Fruit fly (Drosophila melanogaster) whole organism, embryonic: ENCODE results near the gene eloF.

ENCODE experiments used
- Ada2b ChIP-seq: fragments of 200-800 bp; sonication (Bioruptor generic); IDR thresholded peaks from 2 replicates; pipeline ENCODE4 v1.3.6; 2022; ENCODE audit warnings: missing biosample characterization, missing genetic modification characterization
- B-H1 ChIP-seq: fragments of 200-800 bp; sonication (Bioruptor generic); IDR thresholded peaks from 3 replicates; pipeline ENCODE4 v1.3.6; 2022; ENCODE audit warnings: missing biosample characterization, missing genetic modification characterization
- Blimp-1 ChIP-seq: fragments of 200-800 bp; sonication (Bioruptor generic); optimal IDR thresholded peaks from 3 replicates; lab custom pipeline; 2018; ENCODE audit warnings: missing biosample characterization, missing genetic modification characterization, mild to moderate bottlenecking, moderate library complexity, missing genetic modification reagents
- CG10147 ChIP-seq: fragments of 200-800 bp; sonication (Bioruptor generic); optimal IDR thresholded peaks from 2 replicates; lab custom pipeline; 2019; ENCODE audit warnings: missing biosample characterization, mild to moderate bottlenecking, missing genetic modification characterization, moderate library complexity
- CG12104 ChIP-seq: fragments of 200-800 bp; sonication (Bioruptor generic); optimal IDR thresholded peaks from 3 replicates; lab custom pipeline; 2016; ENCODE audit warnings: missing biosample characterization, missing genetic modification characterization
- CG14014 ChIP-seq: fragments of 200-800 bp; sonication (Bioruptor generic); IDR thresholded peaks from 2 replicates; pipeline ENCODE4 v1.3.6; 2022; ENCODE audit warnings: missing biosample characterization, missing genetic modification characterization
- CG14667 ChIP-seq: fragments of 200-800 bp; sonication (Bioruptor generic); IDR thresholded peaks from 2 replicates; pipeline ENCODE4 v1.3.6; 2022; ENCODE audit warnings: missing biosample characterization, missing genetic modification characterization
- CG15514 ChIP-seq: fragments of 200-800 bp; sonication (Bioruptor generic); optimal IDR thresholded peaks from 3 replicates; lab custom pipeline; 2017; ENCODE audit warnings: missing biosample characterization, missing genetic modification characterization, mild to moderate bottlenecking, moderate library complexity, missing genetic modification reagents
- CG17568 ChIP-seq: fragments of 200-800 bp; sonication (Bioruptor generic); optimal IDR thresholded peaks from 2 replicates; lab custom pipeline; 2018; ENCODE audit warnings: missing biosample characterization, mild to moderate bottlenecking, missing genetic modification characterization, moderate library complexity
- CG17829 ChIP-seq: fragments of 200-800 bp; optimal IDR thresholded peaks from 2 replicates; lab custom pipeline; 2019; ENCODE audit warnings: missing biosample characterization, mild to moderate bottlenecking, missing genetic modification characterization, moderate library complexity
- CG18476 ChIP-seq: fragments of 200-800 bp; sonication (Bioruptor generic); optimal IDR thresholded peaks from 2 replicates; lab custom pipeline; 2016; ENCODE audit warnings: missing biosample characterization, mild to moderate bottlenecking, missing genetic modification characterization
- CG6175 ChIP-seq: fragments of 200-800 bp; sonication (Bioruptor generic); IDR thresholded peaks from 3 replicates; pipeline ENCODE4 v1.3.6; 2022; ENCODE audit warnings: missing biosample characterization, missing genetic modification characterization
- CG7839 ChIP-seq: fragments of 200-800 bp; sonication (Bioruptor generic); optimal IDR thresholded peaks from 3 replicates; lab custom pipeline; 2018; ENCODE audit warnings: missing biosample characterization, mild to moderate bottlenecking, missing genetic modification characterization, moderate library complexity
- CG7963 ChIP-seq: fragments of 200-800 bp; sonication (Bioruptor generic); IDR thresholded peaks from 3 replicates; pipeline ENCODE4 v1.3.6; 2022; ENCODE audit warnings: missing biosample characterization, missing genetic modification characterization; ENCODE audit not compliant: partially characterized antibody
- CG8388 ChIP-seq: fragments of 200-800 bp; sonication (Bioruptor generic); optimal IDR thresholded peaks from 2 replicates; lab custom pipeline; 2019; ENCODE audit warnings: missing biosample characterization, mild to moderate bottlenecking, missing genetic modification characterization, moderate library complexity
- CG8478 ChIP-seq: fragments of >200 bp; optimal IDR thresholded peaks from 2 replicates; lab custom pipeline; 2018
- CG8765 ChIP-seq: fragments of 200-800 bp; sonication (Bioruptor generic); IDR thresholded peaks from 2 replicates; pipeline ENCODE4 v1.3.6; 2022; ENCODE audit warnings: missing biosample characterization, missing genetic modification characterization
- CoRest ChIP-seq: fragments of 200-800 bp; sonication (Bioruptor generic); optimal IDR thresholded peaks from 3 replicates; lab custom pipeline; 2018; ENCODE audit warnings: missing biosample characterization, mild to moderate bottlenecking, missing genetic modification characterization, moderate library complexity
- Dbx ChIP-seq: fragments of 200-800 bp; sonication (Bioruptor generic); IDR thresholded peaks from 3 replicates; pipeline ENCODE4 v1.3.6; 2022; ENCODE audit warnings: missing biosample characterization, missing genetic modification characterization
- Deaf1 ChIP-seq: fragments of 200-800 bp; optimal IDR thresholded peaks from 3 replicates; lab custom pipeline; 2019; ENCODE audit warnings: missing biosample characterization, mild to moderate bottlenecking, missing genetic modification characterization, moderate library complexity
- Dek ChIP-seq: fragments of 200-800 bp; sonication (Bioruptor generic); optimal IDR thresholded peaks from 3 replicates; lab custom pipeline; 2019; ENCODE audit warnings: missing biosample characterization, mild to moderate bottlenecking, missing genetic modification characterization, moderate library complexity
- Doc2 ChIP-seq: fragments of 200-800 bp; sonication (Bioruptor generic); IDR thresholded peaks from 2 replicates; pipeline ENCODE4 v1.3.6; 2022; ENCODE audit warnings: missing biosample characterization, missing genetic modification characterization
- Hmr ChIP-seq: fragments of 200-800 bp; sonication (Bioruptor generic); optimal IDR thresholded peaks from 3 replicates; lab custom pipeline; 2017; ENCODE audit warnings: mild to moderate bottlenecking, missing biosample characterization, missing genetic modification reagents, missing genetic modification characterization
- Hr3 ChIP-seq: fragments of 200-800 bp; sonication (Bioruptor generic); optimal IDR thresholded peaks from 3 replicates; lab custom pipeline; 2016; ENCODE audit warnings: missing biosample characterization, missing genetic modification characterization
- Mad ChIP-seq: fragments of 200-800 bp; sonication (Bioruptor generic); optimal IDR thresholded peaks from 2 replicates; lab custom pipeline; 2016; ENCODE audit warnings: missing biosample characterization, missing genetic modification characterization
- Med ChIP-seq: fragments of 200-800 bp; sonication (Bioruptor generic); peaks from one replicate; lab custom pipeline; 2016; ENCODE audit warnings: missing biosample characterization, missing genetic modification characterization, mild to moderate bottlenecking, inconsistent platforms, moderate library complexity
- Meics ChIP-seq: fragments of 200-800 bp; sonication (Bioruptor generic); optimal IDR thresholded peaks from 2 replicates; lab custom pipeline; 2017; ENCODE audit warnings: missing biosample characterization, mild to moderate bottlenecking, missing genetic modification characterization
- Rfx ChIP-seq: fragments of 200-800 bp; sonication (Bioruptor generic); IDR thresholded peaks from 2 replicates; pipeline ENCODE4 v1.3.6; 2022; ENCODE audit warnings: missing biosample characterization, missing genetic modification characterization
- Sin3A ChIP-seq: fragments of >200 bp; optimal IDR thresholded peaks from 2 replicates; lab custom pipeline; 2018
- Sox102F ChIP-seq: fragments of 200-800 bp; sonication (Bioruptor generic); optimal IDR thresholded peaks from 2 replicates; lab custom pipeline; 2018; ENCODE audit warnings: missing biosample characterization, mild to moderate bottlenecking, missing genetic modification characterization, moderate library complexity
- YL-1 ChIP-seq: fragments of 200-800 bp; sonication (Bioruptor generic); optimal IDR thresholded peaks from 3 replicates; lab custom pipeline; 2017; ENCODE audit warnings: missing biosample characterization, mild to moderate bottlenecking, missing genetic modification characterization
- bowl ChIP-seq: fragments of 200-800 bp; sonication (Bioruptor generic); IDR thresholded peaks from 2 replicates; pipeline ENCODE4 v1.3.6; 2022; ENCODE audit warnings: missing biosample characterization, missing genetic modification characterization
- chm ChIP-seq: fragments of 200-800 bp; sonication (Bioruptor generic); IDR thresholded peaks from 2 replicates; pipeline ENCODE4 v1.3.6; 2022; ENCODE audit warnings: missing biosample characterization, missing genetic modification characterization
- da ChIP-seq: fragments of 200-800 bp; sonication (Bioruptor generic); optimal IDR thresholded peaks from 2 replicates; lab custom pipeline; 2016; ENCODE audit warnings: missing biosample characterization, missing genetic modification characterization
- dmrt99B ChIP-seq: fragments of 200-800 bp; sonication (Bioruptor generic); optimal IDR thresholded peaks from 2 replicates; lab custom pipeline; 2018; ENCODE audit warnings: missing biosample characterization, mild to moderate bottlenecking, missing genetic modification characterization, moderate library complexity
- dpn ChIP-seq, 2 experiments: fragments of 200-800 bp; sonication (Bioruptor generic); optimal IDR thresholded peaks; 3 replicates each; lab custom pipeline; 2016; ENCODE audit warnings: missing biosample characterization in 2 of 2, missing genetic modification characterization in 2 of 2
- esg ChIP-seq: fragments of 200-800 bp; sonication (Bioruptor generic); conservative IDR thresholded peaks from 2 replicates; pipeline ENCODE4 v1.3.6; 2022; ENCODE audit warnings: missing biosample characterization, missing genetic modification characterization
- eyg ChIP-seq: fragments of 200-800 bp; sonication (Bioruptor generic); optimal IDR thresholded peaks from 3 replicates; lab custom pipeline; 2016; ENCODE audit warnings: missing biosample characterization, missing genetic modification characterization
- fru ChIP-seq: fragments of >200 bp; optimal IDR thresholded peaks from 2 replicates; lab custom pipeline; 2017
- fu2 ChIP-seq: fragments of 200-800 bp; sonication (Bioruptor generic); optimal IDR thresholded peaks from 2 replicates; lab custom pipeline; 2016; ENCODE audit warnings: missing biosample characterization, missing genetic modification characterization
- ham ChIP-seq: fragments of 200-800 bp; sonication (Bioruptor generic); IDR thresholded peaks from 2 replicates; pipeline ENCODE4 v1.3.6; 2022; ENCODE audit warnings: missing biosample characterization, missing genetic modification characterization
- lov ChIP-seq, 2 experiments: fragments of 200-800 bp in 1 of 2; fragments of >200 bp in 1 of 2; sonication (Bioruptor generic) in 1 of 2; IDR thresholded peaks in 1 of 2; optimal IDR thresholded peaks in 1 of 2; 2 replicates in 1 of 2; 3 replicates in 1 of 2; pipeline versions ENCODE4 v1.3.6 to Lab custom; 2017 to 2022; ENCODE audit warnings: missing biosample characterization in 1 of 2, missing genetic modification characterization in 1 of 2
- mirr ChIP-seq: fragments of 200-800 bp; sonication (Bioruptor generic); optimal IDR thresholded peaks from 3 replicates; lab custom pipeline; 2018; ENCODE audit warnings: missing biosample characterization, mild to moderate bottlenecking, missing genetic modification characterization
- pfk ChIP-seq: fragments of 200-800 bp; sonication (Bioruptor generic); optimal IDR thresholded peaks from 2 replicates; lab custom pipeline; 2018; ENCODE audit warnings: missing biosample characterization, mild to moderate bottlenecking, missing genetic modification characterization, moderate library complexity
- phol ChIP-seq: fragments of 200-800 bp; sonication (Bioruptor generic); optimal IDR thresholded peaks from 3 replicates; lab custom pipeline; 2018; ENCODE audit warnings: missing biosample characterization, mild to moderate bottlenecking, missing genetic modification characterization, moderate library complexity
- sna ChIP-seq: fragments of 200-800 bp; sonication (Bioruptor generic); IDR thresholded peaks from 2 replicates; pipeline ENCODE4 v1.3.6; 2022; ENCODE audit warnings: missing biosample characterization, missing genetic modification characterization; ENCODE audit not compliant: partially characterized antibody
- tap ChIP-seq: fragments of 200-800 bp; optimal IDR thresholded peaks from 3 replicates; lab custom pipeline; 2019; ENCODE audit warnings: missing biosample characterization, mild to moderate bottlenecking, missing genetic modification characterization, moderate library complexity
- toy ChIP-seq: fragments of 200-800 bp; sonication (Bioruptor generic); IDR thresholded peaks from 2 replicates; pipeline ENCODE4 v1.3.6; 2022; ENCODE audit warnings: missing biosample characterization, missing genetic modification characterization
- unpg ChIP-seq: fragments of 200-800 bp; sonication (Bioruptor generic); optimal IDR thresholded peaks from 3 replicates; lab custom pipeline; 2018; ENCODE audit warnings: missing biosample characterization, mild to moderate bottlenecking, missing genetic modification characterization, moderate library complexity
- vfl ChIP-seq: fragments of 200-800 bp; sonication (Bioruptor generic); optimal IDR thresholded peaks from 2 replicates; lab custom pipeline; 2016; ENCODE audit warnings: missing biosample characterization, missing genetic modification characterization
- wor ChIP-seq: fragments of 200-800 bp; sonication (Bioruptor generic); IDR thresholded peaks from 2 replicates; pipeline ENCODE4 v1.3.6; 2022; ENCODE audit warnings: missing biosample characterization, missing genetic modification characterization
- yki ChIP-seq: fragments of >200 bp; optimal IDR thresholded peaks from 3 replicates; lab custom pipeline; 2018

eloF gene

dm6 chr3R:9857785-9858184 is 43.8 kb downstream of the eloF start (continued):
- TF ChIP-seq esg (GFP tag; lab: Robert Waterston, UW) (no peak), Hr3 (no peak), unpg (GFP tag; lab: Kevin White, UChicago) (peak; percentile 39), Sox102F (GFP tag; lab: Kevin White, UChicago) (peak; percentile 43), bowl (no peak), CG8388 (GFP tag; lab: Kevin White, UChicago) (no peak), Hmr (GFP tag; lab: Kevin White, UChicago) (peak; percentile 36), Deaf1 (peak; percentile 4), CG7839 (tag; lab: Kevin White, UChicago) (peak; percentile 51), pfk (GFP tag; lab: Kevin White, UChicago) (no peak), CG12104 (GFP tag; lab: Kevin White, UChicago) (no peak), chm (GFP tag; lab: Robert Waterston, UW) (no peak), CoRest (tag; lab: Kevin White, UChicago) (peak; percentile 25), Dbx (GFP tag; lab: Robert Waterston, UW) (0 out of 3 replicates have a peak, but pooled peaks have one; percentile 37), da (no peak), Doc2 (GFP tag; lab: Robert Waterston, UW) (no peak), CG15514 (GFP tag; lab: Kevin White, UChicago) (peak; percentile 6), CG17568 (no peak), CG8478 (lab: Kevin White, UChicago) (no peak)
- TF ChIP-seq, all 482 proteins: peak for 63

- TF ChIP-seq Med (GFP tag; lab: Kevin White, UChicago) (peak; percentile 50), CG10147 (GFP tag; lab: Kevin White, UChicago) (no peak), CG17829 (tag; lab: Kevin White, UChicago) (no peak), wor (GFP tag; lab: Robert Waterston, UW) (no peak), CG6175 (GFP tag; lab: Robert Waterston, UW) (no peak), Ada2b (peak; percentile 15; the same call in 1 of the 2 replicates), Meics (GFP tag; lab: Kevin White, UChicago) (peak; percentile 9), eyg (GFP tag; lab: Kevin White, UChicago) (no peak), CG14667 (no peak), Dek (tag; lab: Kevin White, UChicago) (no peak), mirr (no peak), yki (no peak), CG14014 (GFP tag; lab: Robert Waterston, UW) (no peak), vfl (no peak), fru (lab: Kevin White, UChicago) (no peak), CG7963 (no peak), phol (tag; lab: Kevin White, UChicago) (no peak), fu2 (GFP tag; lab: Kevin White, UChicago) (no peak), sna (GFP tag; lab: Robert Waterston, UW) (no peak), ham (GFP tag; lab: Robert Waterston, UW) (no peak), tap (tag; lab: Kevin White, UChicago) (no peak), YL-1 (GFP tag; lab: Kevin White, UChicago) (no peak), Sin3A (lab: Kevin White, UChicago) (no peak), Rfx (GFP tag; lab: Robert Waterston, UW) (no peak), toy (no peak), Mad (GFP tag; lab: Kevin White, UChicago) (no peak), CG8765 (GFP tag; lab: Robert Waterston, UW) (no peak), B-H1 (no peak), Blimp-1 (GFP tag; lab: Kevin White, UChicago) (peak; percentile 31), CG18476 (GFP tag; lab: Kevin White, UChicago) (no peak), lov (optimal IDR thresholded peaks at IDR 0.05; lab: Kevin White, UChicago) (no peak), lov (GFP tag; IDR thresholded peaks at IDR 0.05; lab: Robert Waterston, UW) (no peak), dmrt99B (tag; lab: Kevin White, UChicago) (no peak), dpn (GFP tag; optimal IDR thresholded peaks at IDR 0.05; lab: Kevin White, UChicago) (no peak)
Observed at dm6 chr3R:9860561-9860960, 46.6 kb downstream of the eloF start.
